Fruit fly (Drosophila melanogaster): Measurements from ENCODE around the gene CG13272.
A peak's percentile ranks its signal among the peaks of the same experiment; 100 is the strongest.

Gene CG13272

dm6 chr2L:16826872-16827506 lies 22.3 kb downstream of the CG13272 start, which contains the start of gene AspRS-m:
TSS of gene AspRS-m (plus strand) at chr2L:16827078.
- TF ChIP-seq kay (GFP tag; ENCODE audit: borderline replicate concordance) (no peak), cnc (optimal IDR thresholded peaks at IDR 0.05) (no peak), CG5204 (GFP tag; optimal IDR thresholded peaks at IDR 0.05) (no peak), Crg-1 (GFP tag; optimal IDR thresholded peaks at IDR 0.05) (no peak), cic (GFP tag; optimal IDR thresholded peaks at IDR 0.05) (no peak), CG11617 (GFP tag; optimal IDR thresholded peaks at IDR 0.05) (no peak), Hr96 (GFP tag; optimal IDR thresholded peaks at IDR 0.05) (no peak), CG1620 (GFP tag; optimal IDR thresholded peaks at IDR 0.05) (no peak), ovo (GFP tag; optimal IDR thresholded peaks at IDR 0.05) (no peak), CG7045 (GFP tag; optimal IDR thresholded peaks at IDR 0.05) (no peak), Clk (GFP tag; optimal IDR thresholded peaks at IDR 0.05) (no peak), pad (GFP tag; optimal IDR thresholded peaks at IDR 0.05) (no peak), bab1 (GFP tag; optimal IDR thresholded peaks at IDR 0.05) (peak; percentile 6), toe (GFP tag; optimal IDR thresholded peaks at IDR 0.05) (peak; percentile 10), CG7101 (tag; optimal IDR thresholded peaks at IDR 0.05) (no peak), CG14711 (tag; optimal IDR thresholded peaks at IDR 0.05) (peak; percentile 40), CG33017 (tag; optimal IDR thresholded peaks at IDR 0.05) (no peak), tj (GFP tag; optimal IDR thresholded peaks at IDR 0.05) (peak; percentile 3), Mnt (GFP tag; optimal IDR thresholded peaks at IDR 0.05) (peak; percentile 65), CG12768 (GFP tag; optimal IDR thresholded peaks at IDR 0.05) (no peak)

dm6 chr2L:16834402-16834801 lies 29.7 kb downstream of the CG13272 start, which contains the start of gene CG13282:
TSS of gene CG13282 (minus strand) at chr2L:16834502.
- TF ChIP-seq cic (GFP tag; optimal IDR thresholded peaks at IDR 0.05), result no peak
- TF ChIP-seq CG5204 (GFP tag; optimal IDR thresholded peaks at IDR 0.05), result no peak
- no peak for TF ChIP-seq toe (GFP tag; optimal IDR thresholded peaks at IDR 0.05)
- no peak for TF ChIP-seq Hr96 (GFP tag; optimal IDR thresholded peaks at IDR 0.05)
- TF ChIP-seq CG7101 (tag; optimal IDR thresholded peaks at IDR 0.05), result no peak
- no peak for TF ChIP-seq Clk (GFP tag; optimal IDR thresholded peaks at IDR 0.05)
- TF ChIP-seq Mnt (GFP tag; optimal IDR thresholded peaks at IDR 0.05), result no peak
- TF ChIP-seq CG33017 (tag; optimal IDR thresholded peaks at IDR 0.05), result no peak
- no peak for TF ChIP-seq bab1 (GFP tag; optimal IDR thresholded peaks at IDR 0.05)
- TF ChIP-seq tj (GFP tag; optimal IDR thresholded peaks at IDR 0.05), result no peak
- TF ChIP-seq CG14711 (tag; optimal IDR thresholded peaks at IDR 0.05), result no peak
- TF ChIP-seq pad (GFP tag; optimal IDR thresholded peaks at IDR 0.05), result no peak
- TF ChIP-seq kay (GFP tag; ENCODE audit: borderline replicate concordance), result no peak
- no peak for TF ChIP-seq CG7045 (GFP tag; optimal IDR thresholded peaks at IDR 0.05)
- TF ChIP-seq CG12768 (GFP tag; optimal IDR thresholded peaks at IDR 0.05), result no peak
- no peak for TF ChIP-seq ovo (GFP tag; optimal IDR thresholded peaks at IDR 0.05)
- no peak for TF ChIP-seq CG1620 (GFP tag; optimal IDR thresholded peaks at IDR 0.05)
- TF ChIP-seq CG11617 (GFP tag; optimal IDR thresholded peaks at IDR 0.05), result no peak
- TF ChIP-seq Crg-1 (GFP tag; optimal IDR thresholded peaks at IDR 0.05), result no peak

dm6 chr2L:16837158-16837557 lies 32.5 kb downstream of the CG13272 start, which contains the start of gene Nepl9:
TSS of gene Nepl9 (minus strand) at chr2L:16837258.
- TF ChIP-seq Hr96 (GFP tag; optimal IDR thresholded peaks at IDR 0.05), result no peak
- TF ChIP-seq tj (GFP tag; optimal IDR thresholded peaks at IDR 0.05), result no peak
- TF ChIP-seq CG33017 (tag; optimal IDR thresholded peaks at IDR 0.05), result no peak
- no peak for TF ChIP-seq CG14711 (tag; optimal IDR thresholded peaks at IDR 0.05)
- TF ChIP-seq Clk (GFP tag; optimal IDR thresholded peaks at IDR 0.05), result no peak
- no peak for TF ChIP-seq Crg-1 (GFP tag; optimal IDR thresholded peaks at IDR 0.05)
- TF ChIP-seq CG7045 (GFP tag; optimal IDR thresholded peaks at IDR 0.05), result no peak
- no peak for TF ChIP-seq pad (GFP tag; optimal IDR thresholded peaks at IDR 0.05)
- TF ChIP-seq ovo (GFP tag; optimal IDR thresholded peaks at IDR 0.05), result no peak
- TF ChIP-seq kay (GFP tag; ENCODE audit: borderline replicate concordance), result no peak

dm6 chr2L:16837672-16838071 lies 33.0 kb downstream of the CG13272 start, which contains the start of the genes SclA and SclB:
TSS of gene SclA (plus strand) at chr2L:16837972.
TSS of gene SclB (plus strand) at chr2L:16837972.
- TF ChIP-seq CG7045 (GFP tag; optimal IDR thresholded peaks at IDR 0.05) (no peak), CG7101 (tag; optimal IDR thresholded peaks at IDR 0.05) (no peak), kay (GFP tag; ENCODE audit: borderline replicate concordance) (peak; percentile 1), cic (GFP tag; optimal IDR thresholded peaks at IDR 0.05) (no peak)

- TF ChIP-seq cic (GFP tag; optimal IDR thresholded peaks at IDR 0.05) (no peak), CG7101 (tag; optimal IDR thresholded peaks at IDR 0.05) (no peak)
These were observed 35.0 kb downstream of the CG13272 start for dm6 chr2L:16839665-16840064.

dm6 chr2L:16842505-16842904 lies 37.8 kb downstream of the CG13272 start:
- TF ChIP-seq CG12768 (GFP tag; optimal IDR thresholded peaks at IDR 0.05) (no peak), CG14711 (tag; optimal IDR thresholded peaks at IDR 0.05) (no peak), pad (GFP tag; optimal IDR thresholded peaks at IDR 0.05) (no peak), toe (GFP tag; optimal IDR thresholded peaks at IDR 0.05) (no peak), Clk (GFP tag; optimal IDR thresholded peaks at IDR 0.05) (no peak), Mnt (GFP tag; optimal IDR thresholded peaks at IDR 0.05) (no peak), tj (GFP tag; optimal IDR thresholded peaks at IDR 0.05) (no peak), ovo (GFP tag; optimal IDR thresholded peaks at IDR 0.05) (no peak), kay (GFP tag; ENCODE audit: borderline replicate concordance) (no peak), CG11617 (GFP tag; optimal IDR thresholded peaks at IDR 0.05) (no peak), Hr96 (GFP tag; optimal IDR thresholded peaks at IDR 0.05) (no peak), cnc (optimal IDR thresholded peaks at IDR 0.05) (no peak), cic (GFP tag; optimal IDR thresholded peaks at IDR 0.05) (no peak), CG1620 (GFP tag; optimal IDR thresholded peaks at IDR 0.05) (no peak), Crg-1 (GFP tag; optimal IDR thresholded peaks at IDR 0.05) (no peak), CG7045 (GFP tag; optimal IDR thresholded peaks at IDR 0.05) (no peak), bab1 (GFP tag; optimal IDR thresholded peaks at IDR 0.05) (no peak), CG5204 (GFP tag; optimal IDR thresholded peaks at IDR 0.05) (no peak), CG7101 (tag; optimal IDR thresholded peaks at IDR 0.05) (no peak), CG33017 (tag; optimal IDR thresholded peaks at IDR 0.05) (no peak)

All from whole organism, adult.